Worm (Caenorhabditis elegans): Measurements from ENCODE around the gene pcf-11.
A peak's percentile ranks its signal among the peaks of the same experiment; 100 is the strongest.

pcf-11 gene

ce11 chrIII:5068675-5069233 lies 44.0 kb downstream of the pcf-11 start, which contains the start of the genes C45G9.11 and C45G9.2 (continued):
- TF ChIP-seq skn-1 (tag; optimal IDR thresholded peaks at IDR 0.05): no peak
- peak; percentile 78 for TF ChIP-seq unc-130 (GFP tag; optimal IDR thresholded peaks at IDR 0.05)
- TF ChIP-seq hif-1 (tag; optimal IDR thresholded peaks at IDR 0.05): peak in 1 of 2 experiments; percentile 84
- TF ChIP-seq arid-1 (GFP tag; conservative IDR thresholded peaks at IDR 0.05): no peak
- TF ChIP-seq ceh-28 (tag; optimal IDR thresholded peaks at IDR 0.05): no peak
- TF ChIP-seq dpl-1 (GFP tag; optimal IDR thresholded peaks at IDR 0.05): peak; percentile 94
- TF ChIP-seq pqm-1 (tag; optimal IDR thresholded peaks at IDR 0.05): no peak
- no peak for TF ChIP-seq ceh-20 (GFP tag; IDR thresholded peaks at IDR 0.05)
- no peak for TF ChIP-seq egl-43 (GFP tag; IDR thresholded peaks at IDR 0.05)
- TF ChIP-seq egl-27 (tag; optimal IDR thresholded peaks at IDR 0.05): no peak
- peak; percentile 46 for TF ChIP-seq nhr-6 (tag; optimal IDR thresholded peaks at IDR 0.05)
- TF ChIP-seq fos-1 (tag; optimal IDR thresholded peaks at IDR 0.05): no peak
- TF ChIP-seq cey-2 (tag; optimal IDR thresholded peaks at IDR 0.05; ENCODE audit: borderline replicate concordance, insufficient read depth): no peak
- peak; percentile 99 for TF ChIP-seq mes-2 (tag; optimal IDR thresholded peaks at IDR 0.05; ENCODE audit: poor library complexity, severe bottlenecking)
- TF ChIP-seq ceh-62 (tag; optimal IDR thresholded peaks at IDR 0.05): no peak
- TF ChIP-seq nhr-11 (tag; optimal IDR thresholded peaks at IDR 0.05): no peak
- TF ChIP-seq duxl-1 (tag; optimal IDR thresholded peaks at IDR 0.05; ENCODE audit: poor library complexity): peak; percentile 35
- no peak for TF ChIP-seq aha-1 (tag)
- TF ChIP-seq F26F4.8 (GFP tag; conservative IDR thresholded peaks at IDR 0.05): no peak
- no peak for TF ChIP-seq snpc-4 (tag; optimal IDR thresholded peaks at IDR 0.05)
- TF ChIP-seq pha-4 (GFP tag; IDR thresholded peaks at IDR 0.05): no peak
- no peak for TF ChIP-seq pha-4 (tag; optimal IDR thresholded peaks at IDR 0.05)
- TF ChIP-seq dmd-9 (GFP tag; IDR thresholded peaks at IDR 0.05): peak; percentile 84
- TF ChIP-seq mxl-2 (GFP tag; conservative IDR thresholded peaks at IDR 0.05): no peak
- no peak for TF ChIP-seq F44E2.7 (GFP tag; IDR thresholded peaks at IDR 0.05)
- TF ChIP-seq gei-8 (GFP tag; optimal IDR thresholded peaks at IDR 0.05): no peak
- TF ChIP-seq mdt-29 (GFP tag; IDR thresholded peaks at IDR 0.05): no peak

ce11 chrIII:5071509-5071908 lies 46.8 kb downstream of the pcf-11 start, which contains the start of gene C45G9.12:
Gene C45G9.12 (minus strand): TSS chrIII:5071609.
- no peak for TF ChIP-seq lim-7 (GFP tag; IDR thresholded peaks at IDR 0.05)

- TF ChIP-seq rbr-2 (tag; optimal IDR thresholded peaks at IDR 0.05) (no peak), attf-4 (tag; optimal IDR thresholded peaks at IDR 0.05) (no peak), fkh-10 (GFP tag; optimal IDR thresholded peaks at IDR 0.05) (no peak), sdz-12 (GFP tag; optimal IDR thresholded peaks at IDR 0.05) (no peak), nhr-77 (tag; optimal IDR thresholded peaks at IDR 0.05) (no peak), tra-1 (GFP tag; IDR thresholded peaks at IDR 0.05) (no peak), lin-38 (GFP tag; IDR thresholded peaks at IDR 0.05) (no peak), pqm-1 (tag; optimal IDR thresholded peaks at IDR 0.05) (no peak), lin-13 (GFP tag; optimal IDR thresholded peaks at IDR 0.05) (no peak), nhr-42 (GFP tag; IDR thresholded peaks at IDR 0.05) (no peak), jun-1 (tag; optimal IDR thresholded peaks at IDR 0.05) (no peak), spr-1 (tag; optimal IDR thresholded peaks at IDR 0.05) (no peak), T20F7.1 (GFP tag; optimal IDR thresholded peaks at IDR 0.05) (no peak), nhr-111 (GFP tag; optimal IDR thresholded peaks at IDR 0.05) (no peak), ctbp-1 (GFP tag; IDR thresholded peaks at IDR 0.05) (no peak), F37D6.2 (tag; optimal IDR thresholded peaks at IDR 0.05) (no peak), ZK337.2 (GFP tag; IDR thresholded peaks at IDR 0.05) (no peak), lin-29 (GFP tag; IDR thresholded peaks at IDR 0.05) (no peak), mdt-29 (GFP tag; IDR thresholded peaks at IDR 0.05) (no peak), cey-2 (tag; optimal IDR thresholded peaks at IDR 0.05; ENCODE audit: borderline replicate concordance, insufficient read depth) (no peak)
These were observed 49.7 kb downstream of the pcf-11 start, which contains the start of gene ttbk-6 for ce11 chrIII:5074398-5074797. Gene ttbk-6 (plus strand): TSS chrIII:5074698.

Data from whole organism, L4 larva.